Fruit fly (Drosophila melanogaster) ovary, adult (tissue): ENCODE results near the gene p115.

Experiments used
- CG17801 ChIP-seq: fragments of 200-800 bp; optimal IDR thresholded peaks from 2 replicates; lab custom pipeline; 2019; ENCODE audit warnings: missing biosample characterization, mild to moderate bottlenecking, missing genetic modification characterization, moderate library complexity; ENCODE audit not compliant: partially characterized antibody

Gene p115

DNA sequence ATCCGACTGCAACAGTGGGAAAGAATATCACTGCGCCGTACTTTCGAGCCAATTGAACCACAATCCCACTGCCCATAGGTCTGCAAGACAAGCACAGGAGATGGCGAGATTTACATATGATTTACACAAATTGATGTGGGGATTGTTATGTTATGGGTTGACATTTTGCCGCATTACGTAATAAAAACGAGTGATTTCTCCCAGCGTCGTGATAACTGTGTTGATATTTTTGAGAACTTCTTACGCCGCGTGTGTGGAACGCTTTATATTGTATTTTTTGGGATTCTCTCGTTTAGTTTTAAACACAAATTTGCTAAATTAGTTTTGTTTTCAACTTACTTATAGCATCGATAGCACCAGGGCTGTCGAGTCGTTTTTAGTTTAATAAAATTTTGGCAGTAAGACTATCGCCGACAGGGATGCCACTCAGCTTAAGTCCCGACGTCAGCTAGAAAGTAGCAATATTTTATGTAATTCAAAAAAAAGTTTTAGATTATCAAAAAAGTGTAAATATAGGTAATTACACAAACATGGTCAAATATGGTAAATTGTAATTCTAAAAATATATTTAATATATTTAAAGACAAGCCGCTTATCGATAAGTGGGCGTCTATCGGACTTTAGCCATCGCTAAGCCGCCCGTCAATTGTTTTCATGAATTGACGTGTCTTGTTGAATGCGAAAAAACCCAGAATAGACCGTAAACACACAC is at the start of gene p115, which contains the start of the genes CG45089 and ND-MNLL:
Gene p115, plus strand, starts transcription at position 621 of the 712 bp plus-strand sequence.
Gene CG45089, minus strand, starts transcription at position 388 of the 712 bp plus-strand sequence.
Gene ND-MNLL, minus strand, starts transcription at position 388 of the 712 bp plus-strand sequence.
- peak; percentile 73 for TF ChIP-seq CG17801 (GFP tag; lab: Kevin White, UChicago)

- no peak for TF ChIP-seq CG17801 (GFP tag; lab: Kevin White, UChicago)
These were observed 39.7 kb upstream of the p115 start, which contains the start of gene CG10920 for dm6 chrX:7854144-7854543. Gene CG10920 (minus strand): TSS chrX:7854244.

DNA sequence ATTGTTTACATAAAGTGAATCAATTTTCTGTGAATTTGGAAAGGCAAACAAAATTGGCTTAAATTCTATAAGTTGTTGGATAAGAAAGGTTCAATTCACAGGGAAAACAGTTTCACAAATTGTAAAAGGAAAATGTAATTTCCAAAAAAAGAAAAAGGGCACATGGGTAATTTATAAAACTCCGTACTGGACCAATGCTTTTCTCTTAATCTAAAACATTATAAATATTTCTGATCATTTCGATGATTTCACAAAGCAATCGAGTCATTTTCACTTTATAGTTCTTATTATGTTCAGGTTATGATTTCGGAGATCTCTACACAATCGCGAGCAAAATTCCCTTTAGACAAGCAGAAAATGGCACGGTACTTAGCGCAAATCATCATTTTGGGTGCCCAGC is 36.0 kb upstream of the p115 start, which contains the start of gene CG1409:
Gene CG1409, plus strand, starts transcription at position 301 of the 400 bp plus-strand sequence.
- no peak for TF ChIP-seq CG17801 (GFP tag; lab: Kevin White, UChicago)

- no peak for TF ChIP-seq CG17801 (GFP tag; lab: Kevin White, UChicago)
These were observed 27.0 kb upstream of the p115 start, which contains the start of gene Ir7b for dm6 chrX:7866868-7867267. Gene Ir7b (minus strand): TSS chrX:7866968.

DNA sequence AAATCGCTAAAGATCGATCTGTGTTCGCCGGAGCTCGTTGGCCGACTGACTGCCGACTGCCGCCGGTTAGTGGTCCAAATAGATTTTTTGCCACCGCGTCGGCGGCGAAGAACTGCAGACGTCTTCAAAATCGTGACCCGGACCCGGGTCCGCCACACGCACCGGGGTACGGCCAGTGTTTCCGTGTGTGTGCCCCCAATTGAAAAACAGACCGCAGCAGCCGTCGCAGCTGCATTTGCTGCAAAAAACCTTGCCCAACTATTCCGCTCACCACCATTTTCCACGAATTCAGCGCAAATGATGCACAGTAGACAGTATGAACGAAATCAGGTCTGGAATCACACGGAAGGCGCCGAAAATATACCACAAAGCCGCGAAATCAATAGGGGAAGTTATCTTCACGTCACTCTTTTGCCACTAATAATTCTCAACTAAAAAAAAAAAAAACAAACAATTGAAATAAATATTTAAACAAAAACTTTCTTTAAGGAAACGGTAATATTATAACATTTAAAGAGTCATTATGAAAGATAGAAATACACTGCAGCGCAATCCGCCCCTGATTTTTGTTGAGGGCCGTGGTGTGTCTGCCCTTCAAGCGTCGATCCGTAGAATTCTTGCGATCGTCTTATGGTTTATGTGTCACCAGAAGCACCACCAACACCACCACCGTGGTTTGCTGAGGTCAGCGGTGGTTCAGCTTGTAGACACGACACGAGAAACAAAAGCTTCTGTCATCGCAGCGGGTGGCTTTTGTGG is 20.5 kb upstream of the p115 start, which contains the start of gene dec:
Gene dec, minus strand, starts transcription at position 51 of the 759 bp plus-strand sequence.
- TF ChIP-seq CG17801 (GFP tag; lab: Kevin White, UChicago) = peak; percentile 74

DNA sequence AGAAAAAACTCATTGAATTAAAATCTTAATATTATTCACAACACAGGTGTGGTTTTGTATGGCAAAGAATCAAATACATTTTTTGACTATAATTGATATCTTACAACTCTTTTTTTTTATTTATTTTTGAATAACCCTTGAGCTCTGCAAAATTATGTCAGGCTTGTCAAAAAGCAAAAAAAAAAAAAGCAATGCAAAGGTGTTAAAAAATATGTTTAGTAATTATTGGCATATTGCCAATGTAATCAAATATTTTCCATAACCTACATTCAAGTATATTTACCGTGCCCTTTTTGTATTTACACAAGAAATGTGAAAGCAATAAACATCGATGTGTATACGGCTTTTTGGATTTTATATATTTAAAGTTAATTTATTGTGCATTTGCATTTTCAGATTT is 19.7 kb upstream of the p115 start, which contains the start of gene Ir7c:
Gene Ir7c, plus strand, starts transcription at position 301 of the 400 bp plus-strand sequence.
- no peak for TF ChIP-seq CG17801 (GFP tag; lab: Kevin White, UChicago)

dm6 chrX:7878736-7879135 is 15.1 kb upstream of the p115 start, which contains the start of gene Ir7d:
Gene Ir7d (minus strand): TSS chrX:7878836.
- TF ChIP-seq CG17801 (GFP tag; lab: Kevin White, UChicago) = no peak

- no peak for TF ChIP-seq CG17801 (GFP tag; lab: Kevin White, UChicago)
These were observed 12.3 kb upstream of the p115 start, which contains the start of gene Ir7e for dm6 chrX:7881579-7881978. Gene Ir7e (minus strand): TSS chrX:7881679.

dm6 chrX:7883926-7884325 is 9.9 kb upstream of the p115 start, which contains the start of gene Ir7f:
Gene Ir7f (minus strand): TSS chrX:7884026.
- no peak for TF ChIP-seq CG17801 (GFP tag; lab: Kevin White, UChicago)

DNA sequence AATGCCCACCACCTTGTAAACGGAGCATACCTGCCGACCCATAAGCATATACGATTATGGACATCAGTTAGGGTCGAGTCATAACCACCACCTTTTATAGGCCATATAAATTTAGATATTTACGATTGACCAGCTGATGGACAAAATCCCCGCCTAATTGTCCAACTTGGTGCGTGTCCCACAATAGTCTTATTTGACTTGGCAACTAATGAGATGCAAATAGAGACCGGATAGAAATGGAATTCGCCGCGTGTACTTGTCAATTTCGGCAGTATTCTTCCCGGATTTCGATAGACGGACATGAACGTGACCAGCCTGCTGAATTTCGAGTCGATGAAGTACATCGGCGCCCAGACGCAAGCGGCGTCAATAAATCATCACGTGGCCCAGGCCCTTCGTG is 9.5 kb upstream of the p115 start, which contains the start of gene Ir7g:
Gene Ir7g, plus strand, starts transcription at position 301 of the 400 bp plus-strand sequence.
- no peak for TF ChIP-seq CG17801 (GFP tag; lab: Kevin White, UChicago)

DNA sequence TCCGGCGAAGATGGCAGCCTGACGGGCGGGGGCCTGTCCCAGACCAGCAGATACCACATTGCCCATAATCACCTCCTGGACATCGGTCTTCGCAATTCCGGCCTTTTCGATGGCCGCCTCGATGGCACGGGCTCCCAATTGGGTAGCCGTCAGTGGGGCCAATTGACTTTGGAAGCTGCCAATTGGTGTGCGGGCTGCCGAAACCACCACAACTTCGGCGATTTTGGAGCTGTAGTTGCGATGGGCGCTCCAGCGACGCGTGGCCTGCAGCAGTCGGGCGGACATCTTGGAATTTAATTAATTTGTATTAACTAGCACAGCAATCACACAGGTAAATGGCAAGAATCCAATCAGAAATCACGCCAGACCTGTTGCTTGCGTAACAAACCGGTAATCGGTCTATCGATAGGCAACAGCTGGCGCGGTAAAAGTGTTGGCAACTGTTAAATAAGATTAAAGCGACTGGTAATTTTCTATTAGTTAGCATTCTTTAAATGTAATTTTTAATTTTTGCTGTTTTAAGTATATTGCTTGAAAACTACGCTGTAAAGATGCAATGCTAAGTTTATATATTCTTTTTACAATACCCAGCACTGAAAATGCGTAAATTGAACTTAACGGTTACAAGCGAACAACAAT is 5.3 kb upstream of the p115 start, which contains the start of gene Acat1:
Gene Acat1, minus strand, starts transcription at position 400 of the 639 bp plus-strand sequence.
- TF ChIP-seq CG17801 (GFP tag; lab: Kevin White, UChicago) = peak; percentile 84

DNA sequence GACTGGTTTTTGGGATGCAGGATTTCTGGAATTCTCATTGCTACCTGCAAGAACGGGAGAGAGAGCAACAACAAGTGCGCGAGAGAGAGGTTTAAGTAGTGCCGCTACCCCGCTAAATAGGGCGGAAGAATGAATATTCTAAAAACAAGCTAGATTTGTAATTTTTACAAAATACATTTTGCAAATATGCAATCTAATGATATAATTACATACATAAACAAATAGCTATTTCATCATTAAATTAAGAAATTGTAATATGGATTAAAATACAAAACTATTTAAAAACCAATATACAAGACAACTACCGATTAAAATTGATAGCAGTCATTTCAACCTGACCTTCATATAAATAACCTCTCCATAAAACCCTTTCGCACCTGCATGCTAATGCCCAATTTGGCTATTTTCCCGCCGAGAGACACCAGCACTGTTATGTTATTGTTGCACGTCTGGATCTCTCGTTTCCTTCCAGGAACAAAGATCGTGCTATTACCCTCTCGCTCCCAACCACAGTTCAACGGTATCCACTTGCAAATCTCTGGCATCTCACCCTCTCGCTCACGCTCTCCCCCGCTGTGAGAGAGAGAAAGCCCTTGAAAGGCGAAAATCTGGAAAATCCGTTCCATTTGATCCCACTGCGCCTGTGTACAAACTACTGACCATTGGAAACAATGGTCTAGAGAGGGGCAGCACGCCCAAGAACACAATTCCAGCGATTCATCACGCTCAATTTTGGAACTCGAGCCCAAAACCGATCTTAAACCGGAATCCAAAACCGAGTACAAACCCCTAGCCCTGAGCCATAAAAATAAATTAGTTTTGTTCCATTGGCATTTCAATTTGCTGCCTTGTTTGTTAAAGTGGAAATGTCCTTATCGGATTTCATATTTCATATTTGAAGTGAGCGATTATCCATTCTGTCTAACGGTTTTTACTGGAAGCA is 2.0 kb upstream of the p115 start, which contains the start of gene Nek2:
Gene Nek2, minus strand, starts transcription at position 51 of the 943 bp plus-strand sequence.
- no peak for TF ChIP-seq CG17801 (GFP tag; lab: Kevin White, UChicago)

- TF ChIP-seq CG17801 (GFP tag; lab: Kevin White, UChicago) = peak; percentile 3
These were observed 1.3 kb upstream of the p115 start for dm6 chrX:7892539-7892899.
